Worm (Caenorhabditis elegans): ENCODE results near the gene exp-1.

ce11 chrII:6125259-6125658 lies 35.6 kb downstream of the exp-1 start, which contains the start of gene rars-2:
- TF ChIP-seq B0310.2 (tag; optimal IDR thresholded peaks at IDR 0.05) (no peak), sea-1 (GFP tag; conservative IDR thresholded peaks at IDR 0.05) (no peak)
